Worm (Caenorhabditis elegans) whole organism, L1 larva: Measurements from ENCODE around the gene idpc-1.

Experiments
- nhr-11 ChIP-seq: fragments of 150-350 bp; optimal IDR thresholded peaks from 2 replicates; lab custom pipeline; 2014; ENCODE audit warnings: missing biosample characterization, missing genetic modification characterization
- nhr-20 ChIP-seq: sonication (generic microtip); optimal IDR thresholded peaks from 2 replicates; lab custom pipeline; 2016; ENCODE audit warnings: mild to moderate bottlenecking, missing genetic modification characterization, missing compliant biosample characterization
- tbx-2 ChIP-seq: sonication (generic microtip); optimal IDR thresholded peaks from 2 replicates; lab custom pipeline; 2016; ENCODE audit warnings: missing genetic modification characterization, missing compliant biosample characterization

DNA sequence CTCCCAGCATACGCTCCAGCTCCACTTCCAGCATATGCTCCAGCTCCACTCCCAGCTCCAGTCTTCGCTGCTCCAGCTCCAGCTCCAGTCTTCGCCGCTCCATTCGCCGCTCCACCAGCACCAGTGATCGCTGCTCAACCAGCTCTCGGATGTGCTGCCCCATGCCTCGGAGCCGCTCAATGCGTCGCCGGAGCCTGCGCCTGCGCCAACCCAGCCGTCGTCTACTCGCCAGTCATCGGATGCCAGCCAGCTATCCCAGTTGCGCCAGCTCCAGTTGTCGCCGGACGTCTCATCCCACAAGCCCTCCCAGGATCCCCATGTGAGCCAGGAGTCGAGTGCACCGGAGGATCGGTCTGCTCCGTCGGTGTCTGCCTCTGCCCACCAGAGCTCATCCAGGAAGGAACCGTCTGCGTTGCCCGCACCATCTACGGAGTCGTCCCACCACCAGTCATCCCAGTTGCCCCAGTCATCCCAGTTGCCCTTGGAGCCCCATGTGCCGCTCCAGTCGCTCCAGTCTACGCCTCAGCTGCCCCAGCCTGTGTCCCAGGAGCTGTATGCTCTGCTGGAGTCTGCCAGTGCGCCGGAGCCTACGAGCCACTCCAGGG lies 644 bp downstream of the idpc-1 start:
- TF ChIP-seq tbx-2 (tag; lab: Kevin White, UChicago) = no peak
- no peak for TF ChIP-seq nhr-11 (tag; lab: Kevin White, UChicago)
- TF ChIP-seq nhr-20 = no peak
